Worm (Caenorhabditis elegans): Measurements from ENCODE around the gene T28A11.2.

T28A11.2 gene

DNA sequence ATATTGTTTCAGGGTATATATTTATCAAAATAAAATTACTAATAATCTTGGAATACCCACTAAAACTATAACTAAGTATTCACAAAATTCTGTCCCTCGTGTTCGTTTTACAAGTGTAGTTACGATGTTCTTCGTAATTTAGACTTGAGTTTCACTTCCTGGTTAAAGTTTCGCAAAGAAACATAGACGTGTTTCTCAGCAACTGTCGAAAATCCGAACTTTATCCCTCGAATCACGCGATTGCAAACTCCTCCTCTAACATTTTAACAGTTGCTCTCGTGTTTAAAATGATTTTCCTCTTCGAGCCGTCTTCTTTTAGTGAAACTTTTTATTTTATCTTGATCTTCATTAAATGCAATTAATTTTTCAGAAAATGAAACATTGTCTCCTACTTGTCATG is at the start of gene T28A11.2:
Gene T28A11.2 (plus strand): TSS at position 371 of the 400 bp plus-strand sequence.
- TF ChIP-seq lin-11 (tag; optimal IDR thresholded peaks at IDR 0.05) = no peak
- no peak for TF ChIP-seq ceh-30 (tag; optimal IDR thresholded peaks at IDR 0.05)
- TF ChIP-seq rnt-1 (tag; optimal IDR thresholded peaks at IDR 0.05) = no peak
- TF ChIP-seq C38D4.7 (GFP tag; optimal IDR thresholded peaks at IDR 0.05) = no peak
- no peak for TF ChIP-seq pag-3 (tag; optimal IDR thresholded peaks at IDR 0.05; ENCODE audit: borderline replicate concordance)
- TF ChIP-seq pat-9 (tag; optimal IDR thresholded peaks at IDR 0.05) = no peak
- no peak for TF ChIP-seq che-1 (tag; optimal IDR thresholded peaks at IDR 0.05)
- TF ChIP-seq dve-1 (tag; optimal IDR thresholded peaks at IDR 0.05) = no peak
- no peak for TF ChIP-seq npax-4 (tag; optimal IDR thresholded peaks at IDR 0.05)
- no peak for TF ChIP-seq odd-2 (tag; optimal IDR thresholded peaks at IDR 0.05)
- TF ChIP-seq T23F11.4 (GFP tag; optimal IDR thresholded peaks at IDR 0.05) = no peak
- TF ChIP-seq lim-6 (tag; optimal IDR thresholded peaks at IDR 0.05) = no peak
- no peak for TF ChIP-seq sdc-2 (tag; optimal IDR thresholded peaks at IDR 0.05)
- TF ChIP-seq sox-2 (GFP tag; IDR thresholded peaks at IDR 0.05) = no peak
- no peak for TF ChIP-seq ama-1 (optimal IDR thresholded peaks at IDR 0.05)
- TF ChIP-seq ceh-45 (GFP tag; IDR thresholded peaks at IDR 0.05) = no peak

- TF ChIP-seq ceh-14 (tag; optimal IDR thresholded peaks at IDR 0.05) = no peak
- TF ChIP-seq npax-4 (tag; optimal IDR thresholded peaks at IDR 0.05) = no peak
- no peak for TF ChIP-seq sox-2 (GFP tag; IDR thresholded peaks at IDR 0.05)
- no peak for TF ChIP-seq hlh-6 (tag; optimal IDR thresholded peaks at IDR 0.05)
- no peak for TF ChIP-seq ceh-9 (tag; optimal IDR thresholded peaks at IDR 0.05)
- no peak for TF ChIP-seq K09A11.1 (tag; optimal IDR thresholded peaks at IDR 0.05; ENCODE audit: insufficient read depth)
- no peak for TF ChIP-seq dve-1 (tag; optimal IDR thresholded peaks at IDR 0.05)
- TF ChIP-seq ref-2 (tag; optimal IDR thresholded peaks at IDR 0.05) = no peak
Measured at ce11 chrV:3230597-3230996, 49.6 kb upstream of the T28A11.2 start, which contains the start of gene K08D9.10. K08D9.10 (plus strand) TSS chrV:3230897.

DNA sequence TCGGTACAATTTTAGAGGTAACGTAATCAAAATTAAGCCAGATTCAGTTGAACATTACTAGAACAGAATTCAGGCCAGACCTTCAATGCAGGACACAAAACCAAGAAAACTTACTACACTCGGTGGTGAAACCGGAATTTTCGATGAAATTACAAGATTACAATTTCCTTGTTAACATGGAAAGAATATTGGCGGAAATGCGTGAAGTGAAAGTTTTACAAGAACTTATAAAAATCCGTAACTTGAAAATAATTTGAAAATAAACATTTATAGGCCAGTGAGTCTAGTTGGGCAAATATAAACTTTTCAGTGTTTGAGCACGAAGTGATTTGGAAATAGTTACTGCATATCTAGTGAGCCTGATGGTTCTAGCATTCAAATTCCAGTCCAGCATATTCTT is 45.3 kb upstream of the T28A11.2 start, which contains the start of gene K08D9.6:
Gene K08D9.6 (minus strand): TSS at position 101 of the 400 bp plus-strand sequence.
- TF ChIP-seq fax-1 (tag; optimal IDR thresholded peaks at IDR 0.05) (no peak), elt-4 (tag; optimal IDR thresholded peaks at IDR 0.05) (no peak), unc-86 (tag; optimal IDR thresholded peaks at IDR 0.05) (no peak), ceh-45 (GFP tag; IDR thresholded peaks at IDR 0.05) (no peak), ceh-14 (tag; optimal IDR thresholded peaks at IDR 0.05) (no peak), fkh-6 (tag; optimal IDR thresholded peaks at IDR 0.05) (no peak), zip-5 (tag; optimal IDR thresholded peaks at IDR 0.05) (no peak), sox-2 (GFP tag; IDR thresholded peaks at IDR 0.05) (no peak)

ce11 chrV:3236610-3237009 is 43.6 kb upstream of the T28A11.2 start, which contains the start of the genes K08D9.9 and str-16:
K08D9.9 (minus strand) TSS chrV:3236710.
str-16 (plus strand) TSS chrV:3236875.
- TF ChIP-seq ceh-34 (tag; optimal IDR thresholded peaks at IDR 0.05) (no peak), npax-4 (tag; optimal IDR thresholded peaks at IDR 0.05) (no peak), sdc-2 (tag; optimal IDR thresholded peaks at IDR 0.05) (no peak), rnt-1 (tag; optimal IDR thresholded peaks at IDR 0.05) (no peak), ahr-1 (tag; optimal IDR thresholded peaks at IDR 0.05) (no peak), elt-4 (tag; optimal IDR thresholded peaks at IDR 0.05) (no peak), C38D4.7 (GFP tag; optimal IDR thresholded peaks at IDR 0.05) (no peak), eyg-1 (tag; optimal IDR thresholded peaks at IDR 0.05) (no peak), unc-42 (tag; optimal IDR thresholded peaks at IDR 0.05) (no peak), ttx-3 (tag; optimal IDR thresholded peaks at IDR 0.05) (no peak), ceh-24 (tag; optimal IDR thresholded peaks at IDR 0.05) (no peak), gmeb-2 (tag; optimal IDR thresholded peaks at IDR 0.05) (no peak), madf-2 (tag; optimal IDR thresholded peaks at IDR 0.05) (no peak), dmd-4 (tag; optimal IDR thresholded peaks at IDR 0.05; ENCODE audit: borderline replicate concordance) (no peak), sox-4 (tag; optimal IDR thresholded peaks at IDR 0.05) (no peak), dve-1 (tag; optimal IDR thresholded peaks at IDR 0.05) (no peak), elt-2 (tag; optimal IDR thresholded peaks at IDR 0.05) (no peak)
